Worm (Caenorhabditis elegans) whole organism, mixed stage, embryonic: ENCODE data around the gene ZK792.1.

Experiments
- M03D4.4 ChIP-seq: sonication (generic microtip); optimal IDR thresholded peaks from 2 replicates; lab custom pipeline; 2017; ENCODE audit warnings: mild to moderate bottlenecking, missing genetic modification characterization, missing compliant biosample characterization
- bed-3 ChIP-seq: fragments of 200-800 bp; sonication (Bioruptor generic); optimal IDR thresholded peaks from 3 replicates; lab custom pipeline; 2018; ENCODE audit warnings: mild to moderate bottlenecking, missing genetic modification characterization, moderate library complexity, missing compliant biosample characterization
- blmp-1 ChIP-seq: fragments of 150-350 bp; optimal IDR thresholded peaks from 2 replicates; lab custom pipeline; 2014; ENCODE audit warnings: missing biosample characterization, missing genetic modification characterization
- ceh-39 ChIP-seq: fragments of 150-350 bp; optimal IDR thresholded peaks from 2 replicates; lab custom pipeline; 2014; ENCODE audit warnings: missing biosample characterization, missing genetic modification characterization
- ceh-43 ChIP-seq: fragments of 200-800 bp; sonication (Bioruptor generic); optimal IDR thresholded peaks from 2 replicates; lab custom pipeline; 2018; ENCODE audit warnings: mild to moderate bottlenecking, missing genetic modification characterization, moderate library complexity, missing compliant biosample characterization
- ceh-83 ChIP-seq: fragments of 200-800 bp; sonication (Bioruptor generic); optimal IDR thresholded peaks from 2 replicates; lab custom pipeline; 2018; ENCODE audit warnings: mild to moderate bottlenecking, missing genetic modification characterization, missing compliant biosample characterization
- cnd-1 ChIP-seq: fragments of 200-800 bp; sonication (Bioruptor generic); optimal IDR thresholded peaks from 2 replicates; lab custom pipeline; 2018; ENCODE audit warnings: mild to moderate bottlenecking, missing genetic modification characterization, missing compliant biosample characterization
- elt-1 ChIP-seq: sonication (generic microtip); optimal IDR thresholded peaks from 2 replicates; lab custom pipeline; 2017; ENCODE audit warnings: missing genetic modification characterization, mild to moderate bottlenecking, missing compliant biosample characterization, antibody characterized with exemption, moderate library complexity, borderline replicate concordance; ENCODE audit not compliant: insufficient read depth
- elt-3 ChIP-seq: fragments of 150-350 bp; optimal IDR thresholded peaks from 2 replicates; lab custom pipeline; 2014; ENCODE audit warnings: missing biosample characterization, missing genetic modification characterization
- flh-1 ChIP-seq: fragments of 200-800 bp; sonication (Bioruptor generic); optimal IDR thresholded peaks from 2 replicates; lab custom pipeline; 2018; ENCODE audit warnings: mild to moderate bottlenecking, missing genetic modification characterization, moderate library complexity, missing compliant biosample characterization
- ham-2 ChIP-seq: fragments of 200-800 bp; sonication (Bioruptor generic); optimal IDR thresholded peaks from 2 replicates; lab custom pipeline; 2018; ENCODE audit warnings: mild to moderate bottlenecking, missing genetic modification characterization, missing compliant biosample characterization
- hlh-1 ChIP-seq: fragments of 150-350 bp; optimal IDR thresholded peaks from 2 replicates; lab custom pipeline; 2014; ENCODE audit warnings: missing biosample characterization, missing genetic modification reagents, missing genetic modification characterization
- lin-32 ChIP-seq: fragments of 200-800 bp; sonication (Bioruptor generic); optimal IDR thresholded peaks from 2 replicates; lab custom pipeline; 2018; ENCODE audit warnings: mild to moderate bottlenecking, missing genetic modification characterization, missing compliant biosample characterization
- lsy-2 ChIP-seq: fragments of 150-350 bp; optimal IDR thresholded peaks from 2 replicates; lab custom pipeline; 2014; ENCODE audit warnings: missing biosample characterization, missing genetic modification characterization
- mab-5 ChIP-seq: fragments of 150-350 bp; optimal IDR thresholded peaks from 2 replicates; lab custom pipeline; 2014; ENCODE audit warnings: missing biosample characterization, missing genetic modification characterization
- mep-1 ChIP-seq: fragments of 150-350 bp; optimal IDR thresholded peaks from 2 replicates; lab custom pipeline; 2017; ENCODE audit warnings: missing biosample characterization, missing genetic modification reagents, missing genetic modification characterization, inconsistent platforms
- mls-2 ChIP-seq: sonication (generic microtip); optimal IDR thresholded peaks from 2 replicates; lab custom pipeline; 2016; ENCODE audit warnings: mild to moderate bottlenecking, missing genetic modification characterization, moderate library complexity, missing compliant biosample characterization
- nhr-12 ChIP-seq: fragments of 150-350 bp; optimal IDR thresholded peaks from 2 replicates; lab custom pipeline; 2014; ENCODE audit warnings: missing biosample characterization, missing genetic modification characterization
- nhr-2 ChIP-seq: fragments of 150-350 bp; optimal IDR thresholded peaks from 2 replicates; lab custom pipeline; 2014; ENCODE audit warnings: missing biosample characterization, missing genetic modification characterization
- nhr-28 ChIP-seq: fragments of 150-350 bp; optimal IDR thresholded peaks from 2 replicates; lab custom pipeline; 2014; ENCODE audit warnings: missing biosample characterization, missing genetic modification characterization
- nhr-76 ChIP-seq: sonication (generic microtip); optimal IDR thresholded peaks from 2 replicates; lab custom pipeline; 2017; ENCODE audit warnings: missing biosample characterization, missing genetic modification characterization
- pha-4 ChIP-seq: fragments of 150-350 bp; optimal IDR thresholded peaks from 2 replicates; lab custom pipeline; 2018; ENCODE audit warnings: missing biosample characterization, missing genetic modification reagents, missing genetic modification characterization
- sem-2 ChIP-seq: fragments of 200-800 bp; sonication (Bioruptor generic); optimal IDR thresholded peaks from 2 replicates; lab custom pipeline; 2018; ENCODE audit warnings: mild to moderate bottlenecking, missing genetic modification characterization, missing compliant biosample characterization
- snpc-4 ChIP-seq: fragments of 150-350 bp; optimal IDR thresholded peaks from 2 replicates; lab custom pipeline; 2014; ENCODE audit warnings: missing biosample characterization, missing genetic modification characterization
- sptf-1 ChIP-seq: sonication (generic microtip); optimal IDR thresholded peaks from 2 replicates; lab custom pipeline; 2017; ENCODE audit warnings: mild to moderate bottlenecking, missing genetic modification characterization, moderate library complexity, missing compliant biosample characterization
- tbx-8 ChIP-seq: fragments of 200-800 bp; sonication (Bioruptor generic); optimal IDR thresholded peaks from 2 replicates; lab custom pipeline; 2018; ENCODE audit warnings: mild to moderate bottlenecking, missing genetic modification characterization, moderate library complexity, missing compliant biosample characterization
- unc-120 ChIP-seq: sonication (generic microtip); optimal IDR thresholded peaks from 2 replicates; lab custom pipeline; 2017; ENCODE audit warnings: missing genetic modification characterization, missing compliant biosample characterization; ENCODE audit not compliant: poor library complexity, severe bottlenecking
- unc-39 ChIP-seq: fragments of 150-350 bp; optimal IDR thresholded peaks from 2 replicates; lab custom pipeline; 2014; ENCODE audit warnings: missing biosample characterization, missing genetic modification characterization
- unc-62 ChIP-seq: fragments of 150-350 bp; optimal IDR thresholded peaks from 2 replicates; lab custom pipeline; 2014; ENCODE audit warnings: missing biosample characterization, missing genetic modification reagents, missing genetic modification characterization
- zip-8 ChIP-seq: fragments of 150-350 bp; optimal IDR thresholded peaks from 2 replicates; lab custom pipeline; 2014; ENCODE audit warnings: missing biosample characterization, missing genetic modification characterization
- ztf-11 ChIP-seq: fragments of 150-350 bp; optimal IDR thresholded peaks from 2 replicates; lab custom pipeline; 2014; ENCODE audit warnings: missing biosample characterization, missing genetic modification characterization

ZK792.1 gene

DNA sequence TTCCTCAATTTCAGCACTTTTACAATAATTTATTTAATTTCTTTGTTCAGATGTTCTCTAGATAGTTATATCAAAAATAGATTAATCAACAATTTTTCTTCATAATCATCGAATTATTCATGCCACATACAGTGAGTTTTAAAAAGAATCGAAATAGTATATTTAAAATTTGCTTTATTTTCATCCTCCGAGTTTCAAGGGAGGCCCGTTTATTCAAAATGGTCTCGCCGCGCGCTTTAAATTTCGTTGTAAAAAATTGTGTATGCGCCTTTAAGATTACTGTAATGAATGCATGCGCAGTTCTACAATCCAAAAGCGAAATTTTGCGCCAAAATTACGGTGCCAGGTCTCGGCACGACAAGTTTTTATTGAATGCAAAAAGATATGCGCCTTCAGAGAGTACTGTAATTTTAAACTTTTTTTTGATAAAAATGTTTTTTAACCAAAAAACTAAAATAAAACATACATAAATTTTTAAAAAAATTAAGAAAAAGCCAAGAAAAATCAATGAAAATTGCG, at the start of gene ZK792.1:
Gene ZK792.1 (plus strand): TSS at position 51 of the 519 bp plus-strand sequence.
- TF ChIP-seq mab-5 (tag; lab: Kevin White, UChicago) (no peak), hlh-1 (no peak), sem-2 (GFP tag; lab: Kevin White, UChicago) (no peak), unc-120 (tag; lab: Kevin White, UChicago) (no peak), ceh-39 (tag; lab: Kevin White, UChicago) (no peak), cnd-1 (tag; lab: Kevin White, UChicago) (no peak), unc-62 (GFP tag; lab: Kevin White, UChicago) (no peak), lin-32 (GFP tag; lab: Kevin White, UChicago) (no peak), tbx-8 (GFP tag; lab: Kevin White, UChicago) (no peak), ham-2 (GFP tag; lab: Kevin White, UChicago) (no peak), ceh-83 (no peak), mls-2 (no peak), blmp-1 (tag; lab: Kevin White, UChicago) (no peak), pha-4 (no peak), ceh-43 (GFP tag; lab: Kevin White, UChicago) (no peak), elt-3 (tag; lab: Kevin White, UChicago) (no peak), sptf-1 (tag; lab: Kevin White, UChicago) (no peak)

DNA sequence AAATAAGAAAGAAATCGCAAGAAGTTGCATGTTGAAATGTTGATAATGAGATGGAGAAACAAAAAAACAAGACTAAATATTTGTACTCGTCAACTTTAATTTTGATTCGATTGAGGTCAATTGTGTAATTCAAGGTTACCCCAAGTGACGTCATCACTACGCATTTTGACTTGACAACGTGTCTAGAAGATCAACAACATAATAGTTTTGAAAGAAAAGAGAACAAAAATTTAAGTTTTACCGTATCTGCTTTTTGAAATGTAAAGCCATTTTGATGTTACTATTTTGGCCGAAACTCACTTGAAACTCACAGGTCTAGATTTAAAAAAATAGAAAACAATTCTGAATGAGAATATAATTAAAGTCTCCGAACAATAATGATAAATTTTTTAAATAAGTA, 38.7 kb upstream of the ZK792.1 start, which contains the start of gene dsl-5:
Gene dsl-5 (minus strand): TSS at position 101 of the 400 bp plus-strand sequence.
- no peak for TF ChIP-seq cnd-1 (tag; lab: Kevin White, UChicago)
- no peak for TF ChIP-seq elt-1 (tag; lab: Kevin White, UChicago)
- TF ChIP-seq mls-2: no peak
- no peak for TF ChIP-seq unc-120 (tag; lab: Kevin White, UChicago)
- TF ChIP-seq zip-8 (tag; lab: Kevin White, UChicago): peak; percentile 15
- TF ChIP-seq nhr-2 (tag; lab: Kevin White, UChicago): no peak
- TF ChIP-seq flh-1 (GFP tag; lab: Kevin White, UChicago): no peak
- TF ChIP-seq sptf-1 (tag; lab: Kevin White, UChicago): no peak
- TF ChIP-seq, all 35 proteins: peak for 1

DNA sequence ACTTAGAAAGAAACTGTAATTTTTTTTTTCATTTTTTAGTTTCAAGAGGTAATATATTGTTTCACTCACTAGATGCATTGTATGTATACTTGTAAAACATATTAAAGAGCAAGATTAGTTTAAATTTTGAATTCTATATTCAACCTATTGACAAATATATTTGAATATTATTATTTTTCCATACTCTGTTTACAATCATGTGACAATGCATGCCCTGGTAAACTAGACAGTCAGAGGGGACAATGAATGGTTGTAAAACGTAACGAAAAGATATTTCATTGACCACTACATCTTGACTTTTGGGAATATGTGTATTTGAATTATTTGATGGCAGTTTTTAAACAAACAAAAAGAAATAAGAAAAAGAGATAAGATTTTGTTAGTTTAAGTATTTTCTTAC, 37.3 kb upstream of the ZK792.1 start:
- TF ChIP-seq snpc-4 (tag; lab: Kevin White, UChicago): no peak
- no peak for TF ChIP-seq ztf-11 (tag; lab: Kevin White, UChicago)
- no peak for TF ChIP-seq unc-62 (GFP tag; lab: Kevin White, UChicago)
- TF ChIP-seq tbx-8 (GFP tag; lab: Kevin White, UChicago): no peak
- no peak for TF ChIP-seq hlh-1
- TF ChIP-seq elt-1 (tag; lab: Kevin White, UChicago): no peak
- TF ChIP-seq, all 35 proteins: peak for 0

DNA sequence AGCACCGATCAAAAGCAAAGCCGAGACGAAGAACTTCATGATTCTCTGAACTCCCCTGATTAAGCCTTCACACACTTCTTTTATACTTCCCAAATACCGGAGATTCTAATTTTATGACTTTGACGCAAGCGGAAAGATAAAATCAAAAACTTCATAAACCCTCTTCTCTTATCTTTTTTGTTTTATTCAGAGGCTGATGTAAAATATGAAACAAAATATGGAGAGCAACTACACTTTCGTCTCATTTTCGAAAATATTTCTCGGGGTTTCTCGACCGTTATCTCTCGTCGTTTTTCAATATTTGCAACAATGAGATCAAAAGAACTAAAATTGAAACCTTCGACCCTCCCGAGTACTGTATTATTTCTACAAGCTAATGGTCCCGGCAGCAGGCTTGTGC, 36.6 kb upstream of the ZK792.1 start, which contains the start of gene lys-4:
Gene lys-4 (minus strand): TSS at position 115 of the 400 bp plus-strand sequence.
- TF ChIP-seq M03D4.4 (tag; lab: Kevin White, UChicago): no peak
- TF ChIP-seq zip-8 (tag; lab: Kevin White, UChicago): no peak
- no peak for TF ChIP-seq tbx-8 (GFP tag; lab: Kevin White, UChicago)
- no peak for TF ChIP-seq mls-2
- TF ChIP-seq blmp-1 (tag; lab: Kevin White, UChicago): no peak
- no peak for TF ChIP-seq mep-1 (tag; lab: Kevin White, UChicago)
- TF ChIP-seq sptf-1 (tag; lab: Kevin White, UChicago): no peak
- no peak for TF ChIP-seq cnd-1 (tag; lab: Kevin White, UChicago)
- no peak for TF ChIP-seq unc-39
- no peak for TF ChIP-seq snpc-4 (tag; lab: Kevin White, UChicago)
- TF ChIP-seq nhr-12: no peak
- no peak for TF ChIP-seq ceh-43 (GFP tag; lab: Kevin White, UChicago)
- TF ChIP-seq ceh-39 (tag; lab: Kevin White, UChicago): no peak
- TF ChIP-seq ceh-83: no peak
- TF ChIP-seq bed-3 (GFP tag; lab: Kevin White, UChicago): no peak
- no peak for TF ChIP-seq ham-2 (GFP tag; lab: Kevin White, UChicago)
- TF ChIP-seq, all 35 proteins: peak for 0

DNA sequence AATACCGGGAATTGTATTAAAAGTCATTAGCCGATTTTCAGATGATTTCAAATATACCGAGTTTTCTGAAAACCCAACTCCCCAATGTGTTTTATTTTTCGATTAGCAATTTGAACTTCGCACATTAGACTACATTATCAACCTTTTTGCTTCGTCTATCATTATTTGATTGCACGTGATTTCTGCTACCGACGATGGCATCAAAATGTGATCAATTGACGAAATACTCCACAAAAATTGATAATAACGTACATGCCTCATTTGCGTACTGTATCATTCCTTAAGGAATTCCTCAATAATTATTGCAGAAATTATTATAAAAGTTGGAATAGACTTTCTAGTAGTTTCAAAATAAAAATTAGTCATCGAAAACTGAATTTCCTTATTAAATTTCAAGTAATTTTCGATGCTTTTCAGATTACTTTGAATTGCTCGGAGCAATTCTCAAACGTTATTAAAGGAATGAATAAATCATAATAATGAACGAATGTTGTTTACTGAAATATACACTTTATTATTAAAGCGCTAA, 35.8 kb upstream of the ZK792.1 start:
- TF ChIP-seq nhr-76 (tag; lab: Kevin White, UChicago) (no peak), lsy-2 (tag; lab: Kevin White, UChicago) (no peak), snpc-4 (tag; lab: Kevin White, UChicago) (no peak), ceh-43 (GFP tag; lab: Kevin White, UChicago) (no peak), ceh-39 (tag; lab: Kevin White, UChicago) (no peak), ham-2 (GFP tag; lab: Kevin White, UChicago) (no peak), flh-1 (GFP tag; lab: Kevin White, UChicago) (no peak), nhr-28 (tag; lab: Kevin White, UChicago) (no peak)
